Fruit fly (Drosophila melanogaster): Measurements from ENCODE around the gene Tgs1.

The Tgs1 gene

DNA sequence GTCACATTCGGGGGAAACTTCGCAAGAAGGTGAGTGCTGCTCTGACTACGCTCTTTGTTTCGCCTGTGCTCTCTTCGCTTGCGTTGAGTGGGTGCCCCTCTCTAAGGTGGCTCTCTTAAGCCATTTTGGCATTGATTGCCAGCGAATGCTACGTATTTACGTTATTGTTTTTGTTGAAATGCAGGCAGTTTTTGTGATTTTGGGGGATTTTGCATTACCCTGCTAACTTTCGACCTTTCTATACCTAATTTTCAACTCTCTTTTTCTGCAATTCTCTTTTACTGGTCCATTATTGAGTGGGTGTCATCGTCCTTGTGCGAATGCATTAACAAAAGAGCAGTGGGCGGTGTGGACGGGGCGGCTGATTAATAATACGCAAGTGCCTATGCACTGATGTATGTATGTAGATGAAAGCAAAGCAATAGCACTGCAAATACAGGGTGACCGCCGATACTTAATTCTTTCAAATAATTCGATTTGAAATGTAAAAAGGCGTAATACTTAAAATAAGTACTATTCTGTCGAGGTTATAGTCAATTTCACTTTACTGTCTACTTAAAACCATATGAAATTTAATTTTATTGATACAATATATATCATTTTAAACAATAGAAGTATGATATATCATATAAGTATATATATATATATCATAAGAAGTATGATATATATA is 19.9 kb downstream of the Tgs1 start:
- no peak for TF ChIP-seq unpg (GFP tag; optimal IDR thresholded peaks at IDR 0.05)
- TF ChIP-seq CG34376 (GFP tag; optimal IDR thresholded peaks at IDR 0.05): peak; percentile 10
- peak; percentile 48; the same call in 1 of the 3 replicates for TF ChIP-seq zen2 (GFP tag; IDR thresholded peaks at IDR 0.05; ENCODE audit: partially characterized antibody)
- no peak for TF ChIP-seq CG3838 (GFP tag; optimal IDR thresholded peaks at IDR 0.05)
- TF ChIP-seq ro (GFP tag; IDR thresholded peaks at IDR 0.05): no peak
- no peak for TF ChIP-seq CG31441 (GFP tag; IDR thresholded peaks at IDR 0.05)
- TF ChIP-seq NFAT (GFP tag; IDR thresholded peaks at IDR 0.05): no peak
- TF ChIP-seq Hr51 (GFP tag; optimal IDR thresholded peaks at IDR 0.05): peak in 1 of 2 experiments; percentile 0
- peak; percentile 99 for TF ChIP-seq CG3163 (GFP tag; optimal IDR thresholded peaks at IDR 0.05)
- TF ChIP-seq exex (tag; optimal IDR thresholded peaks at IDR 0.05): no peak
- TF ChIP-seq ap (GFP tag; IDR thresholded peaks at IDR 0.05): no peak
- peak; percentile 82; the same call in 2 of the 4 replicates for TF ChIP-seq chinmo (GFP tag; IDR thresholded peaks at IDR 0.05; ENCODE audit: partially characterized antibody)
- TF ChIP-seq hth (optimal IDR thresholded peaks at IDR 0.05): no peak
- peak; percentile 94 to 98 for TF ChIP-seq Trl (optimal IDR thresholded peaks at IDR 0.05)
- no peak for TF ChIP-seq Trl (GFP tag; optimal IDR thresholded peaks at IDR 0.05)
- no peak for TF ChIP-seq Hr39 (optimal IDR thresholded peaks at IDR 0.05)
- peak; percentile 63; the same call in 2 of the 3 replicates for TF ChIP-seq sr (GFP tag; IDR thresholded peaks at IDR 0.05)
- no peak for TF ChIP-seq az2 (GFP tag; optimal IDR thresholded peaks at IDR 0.05)
- peak; percentile 34 for TF ChIP-seq kah (GFP tag; optimal IDR thresholded peaks at IDR 0.05)
- TF ChIP-seq wor (GFP tag; IDR thresholded peaks at IDR 0.05): no peak
- no peak for TF ChIP-seq CG12744 (GFP tag; optimal IDR thresholded peaks at IDR 0.05)
- TF ChIP-seq CG9437 (GFP tag; optimal IDR thresholded peaks at IDR 0.05): peak; percentile 81
- no peak for TF ChIP-seq CG12299 (tag; optimal IDR thresholded peaks at IDR 0.05)
- peak; percentile 23 for TF ChIP-seq CG17385 (GFP tag; optimal IDR thresholded peaks at IDR 0.05)
- no peak for TF ChIP-seq Chrac-16 (GFP tag; optimal IDR thresholded peaks at IDR 0.05)
- TF ChIP-seq HLHmδ (GFP tag; optimal IDR thresholded peaks at IDR 0.05): peak; percentile 44
- 0 out of 2 replicates have a peak, but pooled peaks have one; percentile 11 for TF ChIP-seq CG10366 (GFP tag; IDR thresholded peaks at IDR 0.05)
- TF ChIP-seq crol (GFP tag; IDR thresholded peaks at IDR 0.05): no peak
- TF ChIP-seq Drgx (GFP tag; IDR thresholded peaks at IDR 0.05): peak; percentile 13; the same call in 1 of the 2 replicates
- no peak for TF ChIP-seq CG16863 (GFP tag; optimal IDR thresholded peaks at IDR 0.05)
- no peak for TF ChIP-seq peb (GFP tag; IDR thresholded peaks at IDR 0.05)
- TF ChIP-seq CG6175 (GFP tag; IDR thresholded peaks at IDR 0.05): no peak
- TF ChIP-seq corto (GFP tag; optimal IDR thresholded peaks at IDR 0.05): peak; percentile 1
- TF ChIP-seq Optix (GFP tag; IDR thresholded peaks at IDR 0.05): 0 out of 3 replicates have a peak, but pooled peaks have one; percentile 12
- TF ChIP-seq CG4404 (GFP tag; IDR thresholded peaks at IDR 0.05): no peak
- TF ChIP-seq CG4617 (GFP tag; optimal IDR thresholded peaks at IDR 0.05; ENCODE audit: borderline replicate concordance): no peak
- TF ChIP-seq fd102C (GFP tag; optimal IDR thresholded peaks at IDR 0.05): no peak
- TF ChIP-seq CG11560 (tag; IDR thresholded peaks at IDR 0.05): no peak
- 0 out of 3 replicates have a peak, but pooled peaks have one; percentile 32 for TF ChIP-seq ci (GFP tag; IDR thresholded peaks at IDR 0.05)
- no peak for TF ChIP-seq CG8765 (GFP tag; IDR thresholded peaks at IDR 0.05)
- no peak for TF ChIP-seq CG14860 (GFP tag; IDR thresholded peaks at IDR 0.05; ENCODE audit: partially characterized antibody)
- peak; percentile 3 for TF ChIP-seq CG2712 (tag; optimal IDR thresholded peaks at IDR 0.05)
- peak; percentile 25; the same call in 1 of the 2 replicates for TF ChIP-seq CG32532 (GFP tag; IDR thresholded peaks at IDR 0.05)
- no peak for TF ChIP-seq B-H2 (GFP tag; optimal IDR thresholded peaks at IDR 0.05)
- TF ChIP-seq nom (GFP tag; optimal IDR thresholded peaks at IDR 0.05): peak; percentile 55
- TF ChIP-seq tll (GFP tag; optimal IDR thresholded peaks at IDR 0.05): no peak
- TF ChIP-seq pros (GFP tag; optimal IDR thresholded peaks at IDR 0.05): peak; percentile 76
- no peak for TF ChIP-seq dysf (GFP tag; IDR thresholded peaks at IDR 0.05)
